Fruit fly (Drosophila melanogaster): ENCODE results near the gene Grx1.
A peak's percentile ranks its signal among the peaks of the same experiment; 100 is the strongest.

The Grx1 gene

DNA sequence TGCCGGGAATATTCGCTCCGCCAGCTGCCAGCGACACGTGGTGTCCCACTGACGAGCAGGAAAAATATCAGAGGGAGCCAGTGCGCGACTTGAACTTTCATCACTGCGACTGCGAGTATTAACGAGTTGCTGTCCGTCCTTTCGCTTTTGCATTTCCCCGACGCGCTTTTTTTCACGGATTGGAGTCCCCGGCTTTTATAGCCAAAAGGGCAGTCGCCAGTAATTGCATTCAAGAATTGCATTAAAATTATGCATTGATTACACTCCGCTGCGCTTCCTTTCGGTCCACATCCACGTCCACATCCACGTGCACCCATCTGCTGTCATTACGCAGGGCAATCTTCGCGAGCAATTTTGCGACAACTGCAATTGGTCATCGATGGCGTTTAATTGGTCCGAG is 42.1 kb downstream of the Grx1 start, which contains the start of gene Ir75d:
Gene Ir75d (minus strand): TSS at position 101 of the 400 bp plus-strand sequence.
- TF ChIP-seq CG13894 (tag; optimal IDR thresholded peaks at IDR 0.05) = no peak
- TF ChIP-seq CG6791 (GFP tag; IDR thresholded peaks at IDR 0.05; ENCODE audit: partially characterized antibody) = 0 out of 3 replicates have a peak, but pooled peaks have one; percentile 18

dm6 chr3L:18914100-18914683 is 45.2 kb downstream of the Grx1 start, which contains the start of gene COX6AL2:
Gene COX6AL2 (minus strand): TSS chr3L:18914150.
- TF ChIP-seq lmd (GFP tag; IDR thresholded peaks at IDR 0.05) (0 out of 2 replicates have a peak, but pooled peaks have one; percentile 5), CG32772 (GFP tag; IDR thresholded peaks at IDR 0.05) (no peak), ranshi (GFP tag; IDR thresholded peaks at IDR 0.05) (0 out of 2 replicates have a peak, but pooled peaks have one; percentile 6), CTCF (GFP tag; optimal IDR thresholded peaks at IDR 0.05) (peak; percentile 83)

- 0 out of 3 replicates have a peak, but pooled peaks have one; percentile 22 for TF ChIP-seq CG7963 (GFP tag; IDR thresholded peaks at IDR 0.05; ENCODE audit: partially characterized antibody)
- no peak for TF ChIP-seq Hmx (GFP tag; optimal IDR thresholded peaks at IDR 0.05)
- no peak for TF ChIP-seq CG1832 (GFP tag; optimal IDR thresholded peaks at IDR 0.05)
- peak; percentile 77 for TF ChIP-seq CTCF (GFP tag; optimal IDR thresholded peaks at IDR 0.05)
These were observed 47.4 kb downstream of the Grx1 start for dm6 chr3L:18916466-18916865.

dm6 chr3L:18917281-18917680 is 48.3 kb downstream of the Grx1 start, which contains the start of gene CG6839:
Gene CG6839 (plus strand): TSS chr3L:18917581.
- no peak for TF ChIP-seq dysf (GFP tag; IDR thresholded peaks at IDR 0.05)
- TF ChIP-seq CG12942 (GFP tag; optimal IDR thresholded peaks at IDR 0.05) = no peak
- peak; percentile 75 for TF ChIP-seq exex (tag; optimal IDR thresholded peaks at IDR 0.05)
- no peak for TF ChIP-seq CG34224 (GFP tag; IDR thresholded peaks at IDR 0.05; ENCODE audit: partially characterized antibody)
- no peak for TF ChIP-seq Ets65A (GFP tag)
- no peak for TF ChIP-seq sens (GFP tag)
- no peak for TF ChIP-seq CG11696 (GFP tag; IDR thresholded peaks at IDR 0.05)
- TF ChIP-seq kah (GFP tag; optimal IDR thresholded peaks at IDR 0.05) = no peak
- no peak for TF ChIP-seq CG7372 (GFP tag; IDR thresholded peaks at IDR 0.05)
- no peak for TF ChIP-seq CG10209 (GFP tag; optimal IDR thresholded peaks at IDR 0.05)
- TF ChIP-seq CG5180 (GFP tag; optimal IDR thresholded peaks at IDR 0.05) = no peak
- no peak for TF ChIP-seq CG3065 (GFP tag; optimal IDR thresholded peaks at IDR 0.05)
- TF ChIP-seq H2.0 (GFP tag; IDR thresholded peaks at IDR 0.05) = no peak
- no peak for TF ChIP-seq Asciz (GFP tag; optimal IDR thresholded peaks at IDR 0.05)
- no peak for TF ChIP-seq p53 (GFP tag; optimal IDR thresholded peaks at IDR 0.05)
- no peak for TF ChIP-seq Xrp1 (GFP tag; IDR thresholded peaks at IDR 0.05)
- TF ChIP-seq fu2 (GFP tag; optimal IDR thresholded peaks at IDR 0.05) = no peak
- no peak for TF ChIP-seq Mes4 (GFP tag; optimal IDR thresholded peaks at IDR 0.05)
- no peak for TF ChIP-seq prd (optimal IDR thresholded peaks at IDR 0.05)
- TF ChIP-seq prd (GFP tag; IDR thresholded peaks at IDR 0.05) = no peak
- TF ChIP-seq Dfd (GFP tag; optimal IDR thresholded peaks at IDR 0.05) = no peak
- TF ChIP-seq CG2202 (tag; optimal IDR thresholded peaks at IDR 0.05) = no peak
- no peak for TF ChIP-seq dati (GFP tag; IDR thresholded peaks at IDR 0.05)
- no peak for TF ChIP-seq Ptx1 (GFP tag; IDR thresholded peaks at IDR 0.05)
- TF ChIP-seq mirr (GFP tag; optimal IDR thresholded peaks at IDR 0.05) = peak; percentile 43
- TF ChIP-seq gem (tag; optimal IDR thresholded peaks at IDR 0.05) = no peak
- TF ChIP-seq Hey (tag; optimal IDR thresholded peaks at IDR 0.05) = peak; percentile 29
- peak; percentile 18 for TF ChIP-seq cwo (GFP tag; optimal IDR thresholded peaks at IDR 0.05)
- no peak for TF ChIP-seq CG11093 (GFP tag; IDR thresholded peaks at IDR 0.05)
- no peak for TF ChIP-seq pnt (GFP tag; optimal IDR thresholded peaks at IDR 0.05)
- TF ChIP-seq grau (tag; optimal IDR thresholded peaks at IDR 0.05) = no peak
- no peak for TF ChIP-seq CG4730 (GFP tag; IDR thresholded peaks at IDR 0.05)
- TF ChIP-seq Lpt (GFP tag; optimal IDR thresholded peaks at IDR 0.05) = no peak
